Fruit fly (Drosophila melanogaster) whole organism, embryonic: Measurements from ENCODE around the gene Tim17b2.
A peak's percentile ranks its signal among the peaks of the same experiment; 100 is the strongest.

Experiments
- CG10274 ChIP-seq: fragments of 200-800 bp; sonication (Bioruptor generic); optimal IDR thresholded peaks from 3 replicates; lab custom pipeline; 2017; ENCODE audit warnings: missing biosample characterization, mild to moderate bottlenecking, missing genetic modification characterization
- CG13123 ChIP-seq: fragments of 200-800 bp; sonication (Bioruptor generic); optimal IDR thresholded peaks from 2 replicates; lab custom pipeline; 2016; ENCODE audit warnings: missing biosample characterization, missing genetic modification characterization
- CG1529 ChIP-seq: fragments of 200-800 bp; sonication (Bioruptor generic); optimal IDR thresholded peaks from 3 replicates; lab custom pipeline; 2018; ENCODE audit warnings: missing biosample characterization, missing genetic modification characterization
- CG15479 ChIP-seq: fragments of 200-800 bp; sonication (Bioruptor generic); optimal IDR thresholded peaks from 3 replicates; lab custom pipeline; 2019; ENCODE audit warnings: missing biosample characterization, mild to moderate bottlenecking, missing genetic modification characterization, moderate library complexity
- CG15601 ChIP-seq: fragments of 200-800 bp; sonication (Bioruptor generic); optimal IDR thresholded peaks from 3 replicates; lab custom pipeline; 2019; ENCODE audit warnings: missing biosample characterization, mild to moderate bottlenecking, missing genetic modification characterization, moderate library complexity
- CG30431 ChIP-seq: fragments of 200-800 bp; sonication (Bioruptor generic); optimal IDR thresholded peaks from 2 replicates; lab custom pipeline; 2017; ENCODE audit warnings: missing biosample characterization, missing genetic modification characterization
- CG31365 ChIP-seq: fragments of 200-800 bp; sonication (Bioruptor generic); optimal IDR thresholded peaks from 2 replicates; lab custom pipeline; 2018; ENCODE audit warnings: missing biosample characterization, mild to moderate bottlenecking, missing genetic modification characterization
- CG4328 ChIP-seq: fragments of 200-800 bp; sonication (Bioruptor generic); optimal IDR thresholded peaks from 3 replicates; lab custom pipeline; 2017; ENCODE audit warnings: missing biosample characterization, missing genetic modification reagents, missing genetic modification characterization
- CG5180 ChIP-seq: fragments of 200-800 bp; sonication (Bioruptor generic); optimal IDR thresholded peaks from 3 replicates; lab custom pipeline; 2017; ENCODE audit warnings: missing biosample characterization, missing genetic modification characterization, mild to moderate bottlenecking, moderate library complexity, missing genetic modification reagents
- CG6175 ChIP-seq: fragments of 200-800 bp; sonication (Bioruptor generic); IDR thresholded peaks from 3 replicates; pipeline ENCODE4 v1.3.6; 2022; ENCODE audit warnings: missing biosample characterization, missing genetic modification characterization
- CG6272 ChIP-seq: fragments of 200-800 bp; sonication (Bioruptor generic); IDR thresholded peaks from 2 replicates; pipeline ENCODE4 v1.3.6; 2022; ENCODE audit warnings: missing biosample characterization, missing genetic modification characterization
- CG6854 ChIP-seq: fragments of 200-800 bp; sonication (Bioruptor generic); optimal IDR thresholded peaks from 3 replicates; lab custom pipeline; 2017; ENCODE audit warnings: missing biosample characterization, mild to moderate bottlenecking, missing genetic modification characterization
- CG8478 ChIP-seq: fragments of >200 bp; optimal IDR thresholded peaks from 2 replicates; lab custom pipeline; 2018
- CG9876 ChIP-seq: fragments of 200-800 bp; sonication (Bioruptor generic); optimal IDR thresholded peaks from 2 replicates; lab custom pipeline; 2016; ENCODE audit warnings: missing biosample characterization, missing genetic modification characterization
- D19A ChIP-seq: fragments of 200-800 bp; optimal IDR thresholded peaks from 3 replicates; lab custom pipeline; 2019; ENCODE audit warnings: missing biosample characterization, mild to moderate bottlenecking, missing genetic modification characterization, moderate library complexity
- Dad ChIP-seq: fragments of 200-800 bp; sonication (Bioruptor generic); optimal IDR thresholded peaks from 3 replicates; lab custom pipeline; 2016; ENCODE audit warnings: missing biosample characterization, missing genetic modification characterization
- Dll ChIP-seq: fragments of 200-800 bp; sonication (Bioruptor generic); IDR thresholded peaks from 4 replicates; pipeline ENCODE4 v1.3.6; 2022; ENCODE audit warnings: missing biosample characterization, missing genetic modification characterization; ENCODE audit not compliant: partially characterized antibody
- Ets65A ChIP-seq: fragments of 200-800 bp; sonication (Bioruptor generic); peaks from one replicate; lab custom pipeline; 2016; ENCODE audit warnings: missing biosample characterization, missing genetic modification characterization
- Hr3 ChIP-seq: fragments of 200-800 bp; sonication (Bioruptor generic); optimal IDR thresholded peaks from 3 replicates; lab custom pipeline; 2016; ENCODE audit warnings: missing biosample characterization, missing genetic modification characterization
- Kr ChIP-seq: fragments of 200-800 bp; sonication (Bioruptor generic); optimal IDR thresholded peaks from 2 replicates; lab custom pipeline; 2017; ENCODE audit warnings: missing biosample characterization, mild to moderate bottlenecking, missing genetic modification characterization
- MBD-R2 ChIP-seq: fragments of 200-800 bp; sonication (Bioruptor generic); IDR thresholded peaks from 2 replicates; pipeline ENCODE4 v1.3.6; 2022; ENCODE audit warnings: missing biosample characterization, missing genetic modification characterization
- Max ChIP-seq: fragments of 200-800 bp; sonication (Bioruptor generic); optimal IDR thresholded peaks from 2 replicates; lab custom pipeline; 2016; ENCODE audit warnings: missing biosample characterization, mild to moderate bottlenecking, missing genetic modification characterization
- Nf-YC ChIP-seq: fragments of 200-800 bp; optimal IDR thresholded peaks from 3 replicates; lab custom pipeline; 2019; ENCODE audit warnings: missing biosample characterization, mild to moderate bottlenecking, missing genetic modification characterization, moderate library complexity
- al ChIP-seq: fragments of 200-800 bp; sonication (Bioruptor generic); IDR thresholded peaks from 2 replicates; pipeline ENCODE4 v1.3.6; 2022; ENCODE audit warnings: missing biosample characterization, missing genetic modification characterization
- cad ChIP-seq: fragments of >200 bp; optimal IDR thresholded peaks from 2 replicates; lab custom pipeline; 2017; ENCODE audit warnings: missing biosample characterization, missing genetic modification characterization
- croc ChIP-seq: fragments of 200-800 bp; sonication (Bioruptor generic); conservative IDR thresholded peaks from 3 replicates; pipeline ENCODE4 v1.3.6; 2022; ENCODE audit warnings: missing biosample characterization, missing genetic modification characterization
- crp ChIP-seq, 2 experiments: fragments of 200-800 bp; sonication (Bioruptor generic); optimal IDR thresholded peaks; 2 replicates in 1 of 2; 3 replicates in 1 of 2; lab custom pipeline; 2017; ENCODE audit warnings: missing biosample characterization in 2 of 2, missing genetic modification characterization in 2 of 2, mild to moderate bottlenecking in 1 of 2, moderate library complexity in 1 of 2
- dimm ChIP-seq: fragments of 200-800 bp; sonication (Bioruptor generic); IDR thresholded peaks from 2 replicates; pipeline ENCODE4 v1.3.6; 2022; ENCODE audit warnings: missing biosample characterization, missing genetic modification characterization
- grau ChIP-seq: fragments of 200-800 bp; optimal IDR thresholded peaks from 3 replicates; lab custom pipeline; 2019; ENCODE audit warnings: missing biosample characterization, mild to moderate bottlenecking, missing genetic modification characterization, moderate library complexity
- ind ChIP-seq: fragments of 200-800 bp; sonication (Bioruptor generic); optimal IDR thresholded peaks from 3 replicates; lab custom pipeline; 2016; ENCODE audit warnings: missing biosample characterization, missing genetic modification characterization
- jigr1 ChIP-seq: fragments of 200-800 bp; sonication (Bioruptor generic); IDR thresholded peaks from 3 replicates; pipeline ENCODE4 v1.3.6; 2022; ENCODE audit warnings: missing biosample characterization, missing genetic modification characterization
- ken ChIP-seq: fragments of 200-800 bp; sonication (Bioruptor generic); IDR thresholded peaks from 3 replicates; pipeline ENCODE4 v1.3.6; 2022; ENCODE audit warnings: missing biosample characterization, missing genetic modification characterization
- luna ChIP-seq: fragments of 200-800 bp; sonication (Bioruptor generic); optimal IDR thresholded peaks from 2 replicates; lab custom pipeline; 2016; ENCODE audit warnings: missing biosample characterization, missing genetic modification characterization
- nerfin-2 ChIP-seq: fragments of 200-800 bp; sonication (Bioruptor generic); IDR thresholded peaks from 2 replicates; pipeline ENCODE4 v1.3.6; 2022; ENCODE audit warnings: missing biosample characterization, missing genetic modification characterization; ENCODE audit not compliant: partially characterized antibody
- odd ChIP-seq: fragments of 200-800 bp; sonication (Bioruptor generic); optimal IDR thresholded peaks from 2 replicates; lab custom pipeline; 2017; ENCODE audit warnings: missing biosample characterization, mild to moderate bottlenecking, missing genetic modification characterization
- pfk ChIP-seq: fragments of 200-800 bp; sonication (Bioruptor generic); optimal IDR thresholded peaks from 2 replicates; lab custom pipeline; 2018; ENCODE audit warnings: missing biosample characterization, mild to moderate bottlenecking, missing genetic modification characterization, moderate library complexity
- prd ChIP-seq, 3 experiments: fragments of >200 bp in 2 of 3; fragments of 200-800 bp in 1 of 3; sonication (Bioruptor generic) in 1 of 3; optimal IDR thresholded peaks in 2 of 3; IDR thresholded peaks in 1 of 3; 2 replicates in 2 of 3; 3 replicates in 1 of 3; pipeline versions ENCODE4 v1.3.6 to Lab custom; 2017 to 2022; ENCODE audit warnings: missing biosample characterization in 1 of 3, missing genetic modification characterization in 1 of 3
- psq ChIP-seq: fragments of 200-800 bp; sonication (Bioruptor generic); optimal IDR thresholded peaks from 2 replicates; lab custom pipeline; 2017; ENCODE audit warnings: missing biosample characterization, missing genetic modification characterization
- pzg ChIP-seq: fragments of 200-800 bp; sonication (Bioruptor generic); optimal IDR thresholded peaks from 3 replicates; lab custom pipeline; 2018; ENCODE audit warnings: missing biosample characterization, mild to moderate bottlenecking, missing genetic modification characterization, moderate library complexity
- ro ChIP-seq: fragments of 200-800 bp; sonication (Bioruptor generic); IDR thresholded peaks from 2 replicates; pipeline ENCODE4 v1.3.6; 2022; ENCODE audit warnings: missing biosample characterization, missing genetic modification characterization
- sug ChIP-seq: fragments of 200-800 bp; optimal IDR thresholded peaks from 2 replicates; lab custom pipeline; 2019; ENCODE audit warnings: missing biosample characterization, mild to moderate bottlenecking, missing genetic modification characterization, moderate library complexity
- tll ChIP-seq, 2 experiments: fragments of 200-800 bp in 1 of 2; fragments of >200 bp in 1 of 2; sonication (Bioruptor generic) in 1 of 2; optimal IDR thresholded peaks; 2 replicates each; lab custom pipeline; 2017 to 2019; ENCODE audit warnings: missing biosample characterization in 2 of 2, missing genetic modification characterization in 2 of 2, mild to moderate bottlenecking in 1 of 2, moderate library complexity in 1 of 2
- twi ChIP-seq: fragments of 200-800 bp; optimal IDR thresholded peaks from 2 replicates; lab custom pipeline; 2019; ENCODE audit warnings: missing biosample characterization, mild to moderate bottlenecking, missing genetic modification characterization, moderate library complexity
- wek ChIP-seq: fragments of 200-800 bp; sonication (Bioruptor generic); optimal IDR thresholded peaks from 3 replicates; lab custom pipeline; 2018; ENCODE audit warnings: missing biosample characterization, mild to moderate bottlenecking, missing genetic modification characterization, moderate library complexity
- zen ChIP-seq: fragments of 200-800 bp; sonication (Bioruptor generic); optimal IDR thresholded peaks from 3 replicates; lab custom pipeline; 2018; ENCODE audit warnings: missing biosample characterization, mild to moderate bottlenecking, missing genetic modification characterization, moderate library complexity

Tim17b2 gene

dm6 chr2L:15479670-15480197 is 4.8 kb upstream of the Tim17b2 start:
- TF ChIP-seq zen (tag; lab: Kevin White, UChicago) (peak; percentile 58), CG15479 (peak; percentile 54), twi (tag; lab: Kevin White, UChicago) (peak; percentile 69), tll (GFP tag; optimal IDR thresholded peaks at IDR 0.05; lab: Kevin White, UChicago) (peak in 1 of 2 experiments; percentile 86), cad (GFP tag; lab: Kevin White, UChicago) (peak; percentile 39), al (GFP tag; lab: Robert Waterston, UW) (no peak)
- TF ChIP-seq, all 482 proteins: peak for 5

DNA sequence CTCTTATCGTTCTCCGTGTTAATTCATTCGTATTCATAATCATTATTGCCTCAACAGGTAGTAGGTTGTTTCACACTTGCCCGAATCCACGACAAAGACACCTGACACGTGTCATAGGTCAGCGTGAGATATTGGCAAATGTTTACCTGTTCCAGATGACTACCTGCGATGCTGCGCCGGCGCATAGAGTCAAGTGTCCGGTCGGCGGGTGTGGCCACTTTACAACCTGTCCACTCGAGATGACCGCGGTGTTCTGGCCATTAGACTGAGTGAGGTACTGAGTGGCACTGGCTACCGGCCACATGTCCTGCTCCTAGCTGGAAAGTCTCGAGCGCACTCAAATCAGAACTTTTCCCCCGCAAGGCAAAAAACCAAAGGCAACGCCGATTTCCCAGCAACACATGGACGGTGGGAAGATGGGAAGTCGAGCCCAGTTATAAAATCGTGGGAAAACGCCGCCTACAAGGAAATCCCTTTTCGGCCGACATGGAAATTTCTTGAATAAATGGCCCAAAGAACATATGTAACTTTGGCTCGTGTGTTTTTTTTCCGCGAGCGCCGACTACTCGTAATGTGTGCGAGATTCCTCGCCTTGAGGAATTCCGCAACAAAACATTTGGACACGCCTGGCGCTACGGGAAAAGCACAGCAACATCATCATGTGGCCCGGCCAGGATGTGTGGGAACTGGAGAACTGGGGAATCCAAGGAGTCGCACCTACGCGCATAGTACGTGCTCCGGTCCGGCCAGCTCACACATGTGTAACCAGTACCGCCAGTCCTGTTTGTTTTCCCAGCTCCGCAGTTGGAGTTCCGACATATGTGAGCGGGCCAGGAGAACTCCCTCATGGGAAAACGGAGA is 1.3 kb downstream of the Tim17b2 start:
- TF ChIP-seq croc (GFP tag; lab: Robert Waterston, UW) (no peak), Nf-YC (tag; lab: Kevin White, UChicago) (no peak), Ets65A (peak; percentile 82), CG10274 (GFP tag; lab: Kevin White, UChicago) (no peak), Max (GFP tag; lab: Kevin White, UChicago) (no peak), pzg (GFP tag; lab: Kevin White, UChicago) (no peak), nerfin-2 (no peak), Kr (no peak), pfk (no peak), CG8478 (lab: Kevin White, UChicago) (no peak), CG13123 (GFP tag; lab: Kevin White, UChicago) (no peak), Hr3 (no peak), CG6175 (GFP tag; lab: Robert Waterston, UW) (no peak), cad (GFP tag; lab: Kevin White, UChicago) (peak; percentile 78), twi (tag; lab: Kevin White, UChicago) (peak; percentile 93), D19A (tag; lab: Kevin White, UChicago) (no peak), odd (no peak), CG30431 (GFP tag; lab: Kevin White, UChicago) (no peak), ken (GFP tag; lab: Robert Waterston, UW) (no peak), grau (tag; lab: Kevin White, UChicago) (no peak), CG6854 (GFP tag; lab: Kevin White, UChicago) (no peak), CG1529 (GFP tag; lab: Kevin White, UChicago) (no peak), CG6272 (GFP tag; lab: Robert Waterston, UW) (no peak), psq (GFP tag; lab: Kevin White, UChicago) (no peak), MBD-R2 (no peak), CG31365 (tag; lab: Kevin White, UChicago) (no peak), Dll (GFP tag; lab: Robert Waterston, UW) (no peak), tll (GFP tag; optimal IDR thresholded peaks at IDR 0.05; lab: Kevin White, UChicago) (peak in 1 of 2 experiments; percentile 98), sug (no peak), zen (tag; lab: Kevin White, UChicago) (peak; percentile 49), dimm (GFP tag; lab: Robert Waterston, UW) (no peak), CG9876 (GFP tag; lab: Kevin White, UChicago) (no peak), luna (GFP tag; lab: Kevin White, UChicago) (no peak), CG15601 (tag; lab: Kevin White, UChicago) (no peak), ind (GFP tag; lab: Kevin White, UChicago) (no peak), crp (GFP tag; optimal IDR thresholded peaks at IDR 0.05; lab: Kevin White, UChicago) (no peak), ro (GFP tag; lab: Robert Waterston, UW) (no peak), CG15479 (peak; percentile 29), CG4328 (GFP tag; lab: Kevin White, UChicago) (no peak), wek (GFP tag; lab: Kevin White, UChicago) (no peak), Dad (GFP tag; lab: Kevin White, UChicago) (no peak), jigr1 (GFP tag; lab: Robert Waterston, UW) (no peak), CG5180 (GFP tag; lab: Kevin White, UChicago) (no peak), prd (optimal IDR thresholded peaks at IDR 0.05; lab: Kevin White, UChicago) (no peak), prd (GFP tag; IDR thresholded peaks at IDR 0.05; lab: Robert Waterston, UW) (no peak)
